Worm (Caenorhabditis elegans): ENCODE measurements around the gene cox-14.

DNA sequence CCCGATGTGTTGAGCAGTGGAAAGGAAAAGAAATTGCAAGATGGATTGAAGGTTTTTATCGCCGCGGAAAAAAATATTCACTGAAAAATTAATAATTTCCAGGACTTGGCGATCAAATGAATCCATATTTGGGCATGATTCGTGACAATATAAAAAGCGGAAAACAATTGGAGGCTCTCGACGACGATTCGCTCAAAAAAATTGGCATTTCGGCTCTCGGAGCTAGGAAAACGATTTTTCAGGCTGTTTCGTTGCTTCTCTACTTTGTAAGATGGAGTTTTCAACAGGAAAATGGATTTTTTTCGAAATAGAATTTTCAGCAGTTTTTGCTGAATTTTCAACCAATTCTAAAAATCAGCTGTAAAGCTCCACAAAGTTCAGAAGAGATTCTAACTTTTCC lies 53.1 kb downstream of the cox-14 start:
- TF ChIP-seq elt-3 (tag; optimal IDR thresholded peaks at IDR 0.05) (no peak), nhr-237 (tag; optimal IDR thresholded peaks at IDR 0.05) (no peak), mep-1 (tag; optimal IDR thresholded peaks at IDR 0.05) (no peak), unc-62 (GFP tag; optimal IDR thresholded peaks at IDR 0.05) (no peak), snpc-4 (tag; optimal IDR thresholded peaks at IDR 0.05) (no peak), blmp-1 (tag; optimal IDR thresholded peaks at IDR 0.05) (no peak), lsy-2 (tag; optimal IDR thresholded peaks at IDR 0.05) (no peak), pha-4 (tag; optimal IDR thresholded peaks at IDR 0.05) (no peak)

Data from whole organism, mixed stage, embryonic.